Worm (Caenorhabditis elegans) whole organism, mixed stage, embryonic: ENCODE data around the gene C03A3.9.

Source experiments
- M03D4.4 ChIP-seq: sonication (generic microtip); optimal IDR thresholded peaks from 2 replicates; lab custom pipeline; 2017; ENCODE audit warnings: mild to moderate bottlenecking, missing genetic modification characterization, missing compliant biosample characterization
- bed-3 ChIP-seq: fragments of 200-800 bp; sonication (Bioruptor generic); optimal IDR thresholded peaks from 3 replicates; lab custom pipeline; 2018; ENCODE audit warnings: mild to moderate bottlenecking, missing genetic modification characterization, moderate library complexity, missing compliant biosample characterization
- blmp-1 ChIP-seq: fragments of 150-350 bp; optimal IDR thresholded peaks from 2 replicates; lab custom pipeline; 2014; ENCODE audit warnings: missing biosample characterization, missing genetic modification characterization
- ceh-39 ChIP-seq: fragments of 150-350 bp; optimal IDR thresholded peaks from 2 replicates; lab custom pipeline; 2014; ENCODE audit warnings: missing biosample characterization, missing genetic modification characterization
- ceh-43 ChIP-seq: fragments of 200-800 bp; sonication (Bioruptor generic); optimal IDR thresholded peaks from 2 replicates; lab custom pipeline; 2018; ENCODE audit warnings: mild to moderate bottlenecking, missing genetic modification characterization, moderate library complexity, missing compliant biosample characterization
- ceh-83 ChIP-seq: fragments of 200-800 bp; sonication (Bioruptor generic); optimal IDR thresholded peaks from 2 replicates; lab custom pipeline; 2018; ENCODE audit warnings: mild to moderate bottlenecking, missing genetic modification characterization, missing compliant biosample characterization
- ces-1 ChIP-seq: fragments of 150-350 bp; optimal IDR thresholded peaks from 2 replicates; lab custom pipeline; 2014; ENCODE audit warnings: missing biosample characterization, missing genetic modification reagents, missing genetic modification characterization
- cnd-1 ChIP-seq: fragments of 200-800 bp; sonication (Bioruptor generic); optimal IDR thresholded peaks from 2 replicates; lab custom pipeline; 2018; ENCODE audit warnings: mild to moderate bottlenecking, missing genetic modification characterization, missing compliant biosample characterization
- drap-1 ChIP-seq: fragments of 200-800 bp; sonication (Bioruptor generic); optimal IDR thresholded peaks from 3 replicates; lab custom pipeline; 2018; ENCODE audit warnings: mild to moderate bottlenecking, missing genetic modification characterization, missing compliant biosample characterization
- elt-1 ChIP-seq: sonication (generic microtip); optimal IDR thresholded peaks from 2 replicates; lab custom pipeline; 2017; ENCODE audit warnings: missing genetic modification characterization, mild to moderate bottlenecking, missing compliant biosample characterization, antibody characterized with exemption, moderate library complexity, borderline replicate concordance; ENCODE audit not compliant: insufficient read depth
- elt-3 ChIP-seq: fragments of 150-350 bp; optimal IDR thresholded peaks from 2 replicates; lab custom pipeline; 2014; ENCODE audit warnings: missing biosample characterization, missing genetic modification characterization
- flh-1 ChIP-seq: fragments of 200-800 bp; sonication (Bioruptor generic); optimal IDR thresholded peaks from 2 replicates; lab custom pipeline; 2018; ENCODE audit warnings: mild to moderate bottlenecking, missing genetic modification characterization, moderate library complexity, missing compliant biosample characterization
- ham-2 ChIP-seq: fragments of 200-800 bp; sonication (Bioruptor generic); optimal IDR thresholded peaks from 2 replicates; lab custom pipeline; 2018; ENCODE audit warnings: mild to moderate bottlenecking, missing genetic modification characterization, missing compliant biosample characterization
- hlh-1 ChIP-seq: fragments of 150-350 bp; optimal IDR thresholded peaks from 2 replicates; lab custom pipeline; 2014; ENCODE audit warnings: missing biosample characterization, missing genetic modification reagents, missing genetic modification characterization
- lin-13 ChIP-seq: fragments of 150-350 bp; optimal IDR thresholded peaks from 2 replicates; lab custom pipeline; 2014; ENCODE audit warnings: missing biosample characterization, missing genetic modification characterization
- lin-32 ChIP-seq: fragments of 200-800 bp; sonication (Bioruptor generic); optimal IDR thresholded peaks from 2 replicates; lab custom pipeline; 2018; ENCODE audit warnings: mild to moderate bottlenecking, missing genetic modification characterization, missing compliant biosample characterization
- lsy-2 ChIP-seq: fragments of 150-350 bp; optimal IDR thresholded peaks from 2 replicates; lab custom pipeline; 2014; ENCODE audit warnings: missing biosample characterization, missing genetic modification characterization
- mab-5 ChIP-seq: fragments of 150-350 bp; optimal IDR thresholded peaks from 2 replicates; lab custom pipeline; 2014; ENCODE audit warnings: missing biosample characterization, missing genetic modification characterization
- mep-1 ChIP-seq: fragments of 150-350 bp; optimal IDR thresholded peaks from 2 replicates; lab custom pipeline; 2017; ENCODE audit warnings: missing biosample characterization, missing genetic modification reagents, missing genetic modification characterization, inconsistent platforms
- mls-2 ChIP-seq: sonication (generic microtip); optimal IDR thresholded peaks from 2 replicates; lab custom pipeline; 2016; ENCODE audit warnings: mild to moderate bottlenecking, missing genetic modification characterization, moderate library complexity, missing compliant biosample characterization
- nhr-12 ChIP-seq: fragments of 150-350 bp; optimal IDR thresholded peaks from 2 replicates; lab custom pipeline; 2014; ENCODE audit warnings: missing biosample characterization, missing genetic modification characterization
- nhr-2 ChIP-seq: fragments of 150-350 bp; optimal IDR thresholded peaks from 2 replicates; lab custom pipeline; 2014; ENCODE audit warnings: missing biosample characterization, missing genetic modification characterization
- nhr-237 ChIP-seq: fragments of 150-350 bp; optimal IDR thresholded peaks from 2 replicates; lab custom pipeline; 2014; ENCODE audit warnings: missing biosample characterization, missing genetic modification characterization
- nhr-28 ChIP-seq: fragments of 150-350 bp; optimal IDR thresholded peaks from 2 replicates; lab custom pipeline; 2014; ENCODE audit warnings: missing biosample characterization, missing genetic modification characterization
- nhr-76 ChIP-seq: sonication (generic microtip); optimal IDR thresholded peaks from 2 replicates; lab custom pipeline; 2017; ENCODE audit warnings: missing biosample characterization, missing genetic modification characterization
- pha-4 ChIP-seq: fragments of 150-350 bp; optimal IDR thresholded peaks from 2 replicates; lab custom pipeline; 2018; ENCODE audit warnings: missing biosample characterization, missing genetic modification reagents, missing genetic modification characterization
- sem-2 ChIP-seq: fragments of 200-800 bp; sonication (Bioruptor generic); optimal IDR thresholded peaks from 2 replicates; lab custom pipeline; 2018; ENCODE audit warnings: mild to moderate bottlenecking, missing genetic modification characterization, missing compliant biosample characterization
- snpc-4 ChIP-seq: fragments of 150-350 bp; optimal IDR thresholded peaks from 2 replicates; lab custom pipeline; 2014; ENCODE audit warnings: missing biosample characterization, missing genetic modification characterization
- sptf-1 ChIP-seq: sonication (generic microtip); optimal IDR thresholded peaks from 2 replicates; lab custom pipeline; 2017; ENCODE audit warnings: mild to moderate bottlenecking, missing genetic modification characterization, moderate library complexity, missing compliant biosample characterization
- tbx-8 ChIP-seq: fragments of 200-800 bp; sonication (Bioruptor generic); optimal IDR thresholded peaks from 2 replicates; lab custom pipeline; 2018; ENCODE audit warnings: mild to moderate bottlenecking, missing genetic modification characterization, moderate library complexity, missing compliant biosample characterization
- unc-120 ChIP-seq: sonication (generic microtip); optimal IDR thresholded peaks from 2 replicates; lab custom pipeline; 2017; ENCODE audit warnings: missing genetic modification characterization, missing compliant biosample characterization; ENCODE audit not compliant: poor library complexity, severe bottlenecking
- unc-39 ChIP-seq: fragments of 150-350 bp; optimal IDR thresholded peaks from 2 replicates; lab custom pipeline; 2014; ENCODE audit warnings: missing biosample characterization, missing genetic modification characterization
- unc-62 ChIP-seq: fragments of 150-350 bp; optimal IDR thresholded peaks from 2 replicates; lab custom pipeline; 2014; ENCODE audit warnings: missing biosample characterization, missing genetic modification reagents, missing genetic modification characterization
- zip-8 ChIP-seq: fragments of 150-350 bp; optimal IDR thresholded peaks from 2 replicates; lab custom pipeline; 2014; ENCODE audit warnings: missing biosample characterization, missing genetic modification characterization
- ztf-11 ChIP-seq: fragments of 150-350 bp; optimal IDR thresholded peaks from 2 replicates; lab custom pipeline; 2014; ENCODE audit warnings: missing biosample characterization, missing genetic modification characterization

Gene C03A3.9

ce11 chrX:11251928-11252327 lies 14.9 kb upstream of the C03A3.9 start:
- TF ChIP-seq zip-8 (tag; lab: Kevin White, UChicago) (no peak), ceh-83 (GFP tag; lab: Kevin White, UChicago) (no peak), pha-4 (no peak), ceh-39 (tag; lab: Kevin White, UChicago) (no peak), mls-2 (tag; lab: Kevin White, UChicago) (no peak), blmp-1 (tag; lab: Kevin White, UChicago) (no peak), lin-13 (tag; lab: Kevin White, UChicago) (no peak), mep-1 (no peak), M03D4.4 (tag; lab: Kevin White, UChicago) (no peak), nhr-2 (tag; lab: Kevin White, UChicago) (no peak), elt-1 (tag; lab: Kevin White, UChicago) (no peak), nhr-12 (tag; lab: Kevin White, UChicago) (no peak), sem-2 (GFP tag; lab: Kevin White, UChicago) (no peak), nhr-237 (no peak), ztf-11 (tag; lab: Kevin White, UChicago) (no peak), sptf-1 (tag; lab: Kevin White, UChicago) (no peak), mab-5 (tag; lab: Kevin White, UChicago) (no peak), unc-120 (tag; lab: Kevin White, UChicago) (no peak)

- TF ChIP-seq flh-1 (GFP tag; lab: Kevin White, UChicago) = peak; percentile 39
- no peak for TF ChIP-seq unc-62 (GFP tag; lab: Kevin White, UChicago)
- TF ChIP-seq cnd-1 (tag; lab: Kevin White, UChicago) = peak; percentile 62
- peak; percentile 42 for TF ChIP-seq mep-1
- TF ChIP-seq bed-3 = peak; percentile 30
- no peak for TF ChIP-seq ces-1 (GFP tag; lab: Kevin White, UChicago)
- no peak for TF ChIP-seq elt-1 (tag; lab: Kevin White, UChicago)
- no peak for TF ChIP-seq nhr-237
- no peak for TF ChIP-seq ceh-39 (tag; lab: Kevin White, UChicago)
- peak; percentile 73 for TF ChIP-seq sptf-1 (tag; lab: Kevin White, UChicago)
- peak; percentile 61 for TF ChIP-seq drap-1 (GFP tag; lab: Kevin White, UChicago)
- no peak for TF ChIP-seq snpc-4 (tag; lab: Kevin White, UChicago)
- peak; percentile 32 for TF ChIP-seq zip-8 (tag; lab: Kevin White, UChicago)
- TF ChIP-seq elt-3 = no peak
- TF ChIP-seq lsy-2 (tag; lab: Kevin White, UChicago) = no peak
- TF ChIP-seq ceh-83 (GFP tag; lab: Kevin White, UChicago) = peak; percentile 85
- TF ChIP-seq nhr-12 (tag; lab: Kevin White, UChicago) = no peak
- TF ChIP-seq nhr-76 = no peak
- TF ChIP-seq unc-39 (tag; lab: Kevin White, UChicago) = no peak
- TF ChIP-seq mls-2 (tag; lab: Kevin White, UChicago) = peak; percentile 78
- TF ChIP-seq tbx-8 (GFP tag; lab: Kevin White, UChicago) = peak; percentile 28
- no peak for TF ChIP-seq lin-13 (tag; lab: Kevin White, UChicago)
- TF ChIP-seq nhr-2 (tag; lab: Kevin White, UChicago) = no peak
- peak; percentile 37 for TF ChIP-seq ham-2 (GFP tag; lab: Kevin White, UChicago)
- TF ChIP-seq lin-32 (GFP tag; lab: Kevin White, UChicago) = peak; percentile 53
- no peak for TF ChIP-seq pha-4
- no peak for TF ChIP-seq hlh-1 (tag; lab: Kevin White, UChicago)
- TF ChIP-seq unc-120 (tag; lab: Kevin White, UChicago) = peak; percentile 70
- TF ChIP-seq ztf-11 (tag; lab: Kevin White, UChicago) = no peak
- peak; percentile 57 for TF ChIP-seq ceh-43 (GFP tag; lab: Kevin White, UChicago)
- TF ChIP-seq nhr-28 (tag; lab: Kevin White, UChicago) = no peak
- peak; percentile 65 for TF ChIP-seq sem-2 (GFP tag; lab: Kevin White, UChicago)
- TF ChIP-seq mab-5 (tag; lab: Kevin White, UChicago) = no peak
- no peak for TF ChIP-seq blmp-1 (tag; lab: Kevin White, UChicago)
- peak; percentile 69 for TF ChIP-seq M03D4.4 (tag; lab: Kevin White, UChicago)
These were observed 14.4 kb upstream of the C03A3.9 start for ce11 chrX:11252429-11252828.

ce11 chrX:11257071-11257470 lies 9.7 kb upstream of the C03A3.9 start, which contains the start of gene C03A3.1:
Gene C03A3.1, plus strand, starts transcription at chrX:11257361.
- TF ChIP-seq ceh-43 (GFP tag; lab: Kevin White, UChicago) (no peak), drap-1 (GFP tag; lab: Kevin White, UChicago) (peak; percentile 47), lin-32 (GFP tag; lab: Kevin White, UChicago) (peak; percentile 29), sptf-1 (tag; lab: Kevin White, UChicago) (peak; percentile 35), mab-5 (tag; lab: Kevin White, UChicago) (no peak), mls-2 (tag; lab: Kevin White, UChicago) (peak; percentile 51), cnd-1 (tag; lab: Kevin White, UChicago) (peak; percentile 61), unc-120 (tag; lab: Kevin White, UChicago) (peak; percentile 40), ceh-83 (GFP tag; lab: Kevin White, UChicago) (no peak), lin-13 (tag; lab: Kevin White, UChicago) (peak; percentile 17), ces-1 (GFP tag; lab: Kevin White, UChicago) (peak; percentile 36), hlh-1 (tag; lab: Kevin White, UChicago) (peak; percentile 14)
